Fruit fly (Drosophila melanogaster): ENCODE measurements around the gene Nepl19.

The Nepl19 gene

dm6 chr3R:28887559-28888432, 7.9 kb upstream of the Nepl19 start, which contains the start of the genes CG33203 and Doa (continued):
- TF ChIP-seq CG9437 (GFP tag; optimal IDR thresholded peaks at IDR 0.05) = no peak
- peak; percentile 93 for TF ChIP-seq Ets97D (GFP tag; optimal IDR thresholded peaks at IDR 0.05)
- TF ChIP-seq CG7372 (GFP tag; IDR thresholded peaks at IDR 0.05) = no peak
- peak; percentile 59 for TF ChIP-seq MBD-R2 (GFP tag; IDR thresholded peaks at IDR 0.05)
- peak; percentile 12 for TF ChIP-seq CG8944 (GFP tag; optimal IDR thresholded peaks at IDR 0.05)
- TF ChIP-seq Nf-YB (GFP tag; optimal IDR thresholded peaks at IDR 0.05) = no peak
- no peak for TF ChIP-seq CG2889 (GFP tag; IDR thresholded peaks at IDR 0.05)
- no peak for TF ChIP-seq fd102C (GFP tag; optimal IDR thresholded peaks at IDR 0.05)
- TF ChIP-seq C15 (GFP tag; IDR thresholded peaks at IDR 0.05) = no peak
- TF ChIP-seq CG7271 (tag; optimal IDR thresholded peaks at IDR 0.05) = no peak
- peak; percentile 44 to 98 for TF ChIP-seq Pdp1 (GFP tag; optimal IDR thresholded peaks at IDR 0.05)
- TF ChIP-seq CG10321 (GFP tag; IDR thresholded peaks at IDR 0.05) = no peak
- TF ChIP-seq Hmr (GFP tag; optimal IDR thresholded peaks at IDR 0.05) = peak; percentile 66
- TF ChIP-seq p53 (GFP tag; optimal IDR thresholded peaks at IDR 0.05) = peak; percentile 77
- peak; percentile 80 for TF ChIP-seq vnd (GFP tag; IDR thresholded peaks at IDR 0.05; ENCODE audit: partially characterized antibody)
- TF ChIP-seq CG1024 (GFP tag; IDR thresholded peaks at IDR 0.05) = no peak
- peak; percentile 78 for TF ChIP-seq Antp (GFP tag; optimal IDR thresholded peaks at IDR 0.05)
- peak; percentile 75 for TF ChIP-seq zen2 (GFP tag; IDR thresholded peaks at IDR 0.05; ENCODE audit: partially characterized antibody)
- TF ChIP-seq CG10979 (tag; optimal IDR thresholded peaks at IDR 0.05) = no peak
- TF ChIP-seq HmgD (GFP tag; optimal IDR thresholded peaks at IDR 0.05) = peak; percentile 46
- no peak for TF ChIP-seq sens-2 (GFP tag; IDR thresholded peaks at IDR 0.05)
- TF ChIP-seq CG12219 (GFP tag; optimal IDR thresholded peaks at IDR 0.05) = no peak
- no peak for TF ChIP-seq Meics (GFP tag; optimal IDR thresholded peaks at IDR 0.05)
- TF ChIP-seq ac (GFP tag; optimal IDR thresholded peaks at IDR 0.05) = no peak
- peak; percentile 11 for TF ChIP-seq Chrac-16 (GFP tag; optimal IDR thresholded peaks at IDR 0.05)
- TF ChIP-seq z (GFP tag; IDR thresholded peaks at IDR 0.05) = no peak
- TF ChIP-seq Sry-β (GFP tag; optimal IDR thresholded peaks at IDR 0.05) = no peak
- TF ChIP-seq CG13894 (tag; optimal IDR thresholded peaks at IDR 0.05) = no peak
- TF ChIP-seq Usf (GFP tag; optimal IDR thresholded peaks at IDR 0.05) = no peak
- no peak for TF ChIP-seq org-1 (GFP tag; optimal IDR thresholded peaks at IDR 0.05)
- TF ChIP-seq CG3847 (GFP tag; IDR thresholded peaks at IDR 0.05) = peak; percentile 80
- TF ChIP-seq CG3838 (GFP tag; optimal IDR thresholded peaks at IDR 0.05) = peak; percentile 8
- no peak for TF ChIP-seq CG15011 (GFP tag; optimal IDR thresholded peaks at IDR 0.05)
- TF ChIP-seq CG7928 (GFP tag; optimal IDR thresholded peaks at IDR 0.05) = peak; percentile 86
- TF ChIP-seq caup (GFP tag; optimal IDR thresholded peaks at IDR 0.05; ENCODE audit: severe bottlenecking) = peak; percentile 25
- TF ChIP-seq CG5953 (GFP tag; IDR thresholded peaks at IDR 0.05) = no peak
- TF ChIP-seq CG1832 (GFP tag; optimal IDR thresholded peaks at IDR 0.05) = no peak
- no peak for TF ChIP-seq Oli (tag; optimal IDR thresholded peaks at IDR 0.05)
- no peak for TF ChIP-seq CG1647 (GFP tag; optimal IDR thresholded peaks at IDR 0.05)
- TF ChIP-seq dati (GFP tag; IDR thresholded peaks at IDR 0.05) = no peak
- TF ChIP-seq NK7.1 (GFP tag; optimal IDR thresholded peaks at IDR 0.05) = no peak
- TF ChIP-seq CG15479 (GFP tag; optimal IDR thresholded peaks at IDR 0.05) = no peak
- no peak for TF ChIP-seq sqz (GFP tag; optimal IDR thresholded peaks at IDR 0.05)
- no peak for TF ChIP-seq Max (GFP tag; optimal IDR thresholded peaks at IDR 0.05)
- peak; percentile 68 for TF ChIP-seq pum (GFP tag; optimal IDR thresholded peaks at IDR 0.05)
- TF ChIP-seq Abd-B (GFP tag; optimal IDR thresholded peaks at IDR 0.05) = peak; percentile 16
- no peak for TF ChIP-seq CG6683 (GFP tag; optimal IDR thresholded peaks at IDR 0.05)
- no peak for TF ChIP-seq B-H1 (GFP tag; IDR thresholded peaks at IDR 0.05)
- no peak for TF ChIP-seq chm (GFP tag; IDR thresholded peaks at IDR 0.05)

Data from whole organism, embryonic.